Fruit fly (Drosophila melanogaster) ovary, adult (tissue): ENCODE measurements around the gene TTLL4B.

ENCODE experiments used
- CG17801 ChIP-seq: fragments of 200-800 bp; optimal IDR thresholded peaks from 2 replicates; lab custom pipeline; 2019; ENCODE audit warnings: missing biosample characterization, mild to moderate bottlenecking, missing genetic modification characterization, moderate library complexity; ENCODE audit not compliant: partially characterized antibody

TTLL4B gene

DNA sequence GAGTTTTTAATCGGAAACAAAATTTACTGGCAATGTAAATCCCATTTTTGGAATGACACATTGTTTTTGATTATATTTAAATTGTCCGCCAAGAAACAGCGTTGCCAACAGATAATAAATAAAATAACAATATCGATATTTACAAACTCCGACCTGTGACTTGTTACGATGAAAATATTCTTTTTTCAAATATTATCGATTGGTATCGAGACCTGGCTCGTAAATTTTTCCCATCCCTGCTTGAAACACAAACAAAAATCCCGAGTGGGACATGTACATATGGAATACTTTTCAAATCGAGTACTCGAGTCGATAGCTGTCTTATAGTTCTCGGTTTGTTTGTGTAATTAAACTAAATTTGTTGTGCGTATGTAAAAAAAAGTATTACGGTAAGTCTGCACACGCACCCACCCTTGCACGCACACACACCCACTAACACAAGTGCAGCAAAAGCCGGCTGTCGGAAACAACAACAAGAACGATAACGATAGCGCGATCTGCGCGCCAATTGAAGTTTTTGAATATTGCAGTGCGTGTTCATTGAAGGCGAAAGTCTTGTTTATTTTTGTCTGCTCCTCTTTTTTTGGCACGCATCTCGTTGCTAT, at the start of gene TTLL4B:
TSS of gene TTLL4B (plus strand) at position 232 of the 605 bp plus-strand sequence.
- TF ChIP-seq CG17801: peak; percentile 21

DNA sequence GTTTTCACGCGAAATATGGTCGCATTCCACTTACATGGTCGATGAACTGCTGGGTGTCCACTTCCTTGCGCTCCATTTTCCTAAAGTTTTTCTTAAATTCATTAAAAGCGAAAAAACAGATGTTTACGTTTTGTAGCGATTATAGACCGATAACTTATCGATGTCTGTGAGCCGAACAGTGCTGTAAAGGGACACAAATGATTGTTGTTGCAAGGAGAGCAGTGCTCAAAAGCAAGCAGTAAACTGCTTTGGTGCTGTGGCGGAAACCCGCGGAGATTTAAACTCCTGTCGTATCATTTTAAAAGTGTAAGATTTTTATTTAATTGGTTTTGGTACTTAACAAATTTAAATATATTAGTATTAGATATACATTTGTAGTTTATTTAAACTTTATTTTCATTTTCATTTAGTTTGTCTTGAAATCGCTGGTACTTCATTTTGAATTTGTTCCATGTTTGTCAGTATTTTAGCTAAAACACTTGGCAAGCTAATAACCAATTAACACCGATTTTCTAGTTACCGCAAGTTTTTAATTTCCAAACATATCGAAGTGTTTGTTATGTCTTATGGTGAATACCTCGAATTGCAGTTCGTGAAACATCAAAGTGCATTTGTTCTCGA, 49.1 kb upstream of the TTLL4B start, which contains the start of gene CG3407:
TSS of gene CG3407 (minus strand) at position 156 of the 621 bp plus-strand sequence.
- TF ChIP-seq CG17801: no peak

DNA sequence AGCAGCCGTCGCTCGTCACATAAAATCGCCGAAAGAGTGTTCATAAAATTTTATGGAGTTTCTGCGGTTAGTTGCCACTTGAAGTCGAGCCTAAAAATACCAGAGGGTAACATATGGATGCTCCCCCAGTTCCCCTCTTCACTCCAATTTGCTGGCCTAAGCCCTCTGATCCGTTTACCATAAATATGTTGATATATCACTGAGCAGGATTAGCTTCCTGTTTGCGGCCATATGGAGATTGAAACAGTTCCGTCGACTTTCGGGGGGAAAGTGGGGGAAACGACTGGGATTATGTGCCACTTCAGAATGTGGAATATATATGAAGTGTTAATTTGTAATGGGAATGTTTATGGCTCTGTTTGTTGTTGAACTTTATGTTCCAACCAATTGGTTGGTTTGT, 48.3 kb upstream of the TTLL4B start:
- no peak for TF ChIP-seq CG17801

DNA sequence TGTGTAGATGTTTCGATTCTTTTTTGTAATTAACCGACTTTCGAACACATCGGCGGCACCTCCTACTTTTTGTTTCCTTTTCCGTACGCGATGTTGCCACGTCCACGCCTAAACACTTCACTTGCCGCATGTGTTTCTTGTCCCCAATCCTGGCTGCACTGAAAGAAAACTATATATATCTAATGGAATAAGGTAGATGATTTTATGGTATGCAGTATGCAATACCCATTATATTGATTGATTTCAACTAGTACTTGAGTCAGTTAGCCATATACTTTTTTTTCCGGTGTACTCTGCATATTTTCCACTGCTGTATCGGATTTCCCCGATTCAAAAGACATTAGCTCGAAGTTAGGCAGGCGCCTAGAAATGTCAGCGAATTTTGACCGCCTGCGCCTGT, 43.6 kb upstream of the TTLL4B start:
- no peak for TF ChIP-seq CG17801

DNA sequence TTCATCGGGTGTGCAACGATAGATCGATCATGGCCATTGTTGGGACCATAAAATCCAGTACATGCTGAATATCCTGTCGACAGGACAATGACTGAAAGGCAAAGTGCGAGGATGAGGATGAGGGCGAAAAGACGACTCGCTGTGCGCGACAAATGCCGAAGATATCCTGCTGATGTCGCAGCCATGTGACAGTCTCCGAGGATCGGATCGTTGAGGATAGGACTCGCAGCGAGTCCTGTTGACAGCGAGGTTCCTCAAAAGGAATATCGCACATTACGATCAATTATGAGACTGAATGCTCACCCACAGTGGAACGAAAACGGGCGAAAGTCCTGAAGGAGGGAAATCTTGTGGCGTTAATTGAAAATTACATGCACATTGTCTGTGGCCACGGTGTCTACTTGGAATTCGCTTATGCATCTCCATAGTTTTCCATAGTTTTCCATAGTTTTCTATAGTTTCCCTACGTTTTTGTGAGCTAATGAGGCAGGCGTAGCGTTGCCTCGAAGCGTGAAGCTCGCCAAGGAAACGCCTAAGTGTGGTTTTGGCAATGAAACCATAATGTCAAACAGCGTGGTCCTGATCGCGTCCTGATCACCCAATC, 39.9 kb upstream of the TTLL4B start:
- TF ChIP-seq CG17801: no peak

DNA sequence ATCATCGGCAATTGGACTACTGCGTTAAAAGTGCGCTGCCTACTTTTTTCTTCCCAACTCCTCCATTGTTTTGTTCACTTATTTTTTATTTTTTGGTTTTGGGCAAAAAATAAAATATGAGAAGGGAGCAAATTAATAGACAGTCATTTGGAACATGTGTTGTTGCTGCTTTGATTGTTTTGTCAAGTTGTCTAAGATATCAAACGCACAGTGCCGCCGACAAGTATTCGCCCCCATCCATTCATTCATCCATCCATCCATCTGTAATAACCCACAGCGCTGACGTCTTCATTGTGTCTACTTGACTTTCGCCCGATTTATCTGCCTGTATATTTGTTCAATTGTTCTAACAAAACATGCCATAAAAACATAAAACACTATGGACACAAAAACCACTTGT, 38.6 kb upstream of the TTLL4B start:
- TF ChIP-seq CG17801: no peak

DNA sequence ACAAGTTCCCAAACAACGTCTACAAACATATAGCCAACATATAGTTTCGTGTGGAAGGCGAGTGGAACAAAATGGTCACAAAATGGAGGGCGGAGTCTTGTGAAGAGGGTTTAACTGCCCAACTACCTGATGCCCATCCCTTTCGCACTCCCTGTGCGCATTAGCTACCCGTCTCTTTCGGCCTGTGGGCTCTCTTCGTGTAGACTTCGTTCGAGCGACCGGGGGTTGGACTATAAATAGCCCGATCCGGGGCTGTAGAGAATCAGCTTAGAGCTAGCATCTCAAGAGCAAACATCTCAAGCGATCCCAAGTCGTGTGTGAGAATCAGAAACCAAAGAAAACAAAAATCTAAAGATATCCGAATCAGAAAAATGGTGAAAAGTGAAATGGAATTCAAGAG, 37.1 kb upstream of the TTLL4B start, which contains the start of gene slp1:
TSS of gene slp1 (plus strand) at position 263 of the 400 bp plus-strand sequence.
- TF ChIP-seq CG17801: no peak

DNA sequence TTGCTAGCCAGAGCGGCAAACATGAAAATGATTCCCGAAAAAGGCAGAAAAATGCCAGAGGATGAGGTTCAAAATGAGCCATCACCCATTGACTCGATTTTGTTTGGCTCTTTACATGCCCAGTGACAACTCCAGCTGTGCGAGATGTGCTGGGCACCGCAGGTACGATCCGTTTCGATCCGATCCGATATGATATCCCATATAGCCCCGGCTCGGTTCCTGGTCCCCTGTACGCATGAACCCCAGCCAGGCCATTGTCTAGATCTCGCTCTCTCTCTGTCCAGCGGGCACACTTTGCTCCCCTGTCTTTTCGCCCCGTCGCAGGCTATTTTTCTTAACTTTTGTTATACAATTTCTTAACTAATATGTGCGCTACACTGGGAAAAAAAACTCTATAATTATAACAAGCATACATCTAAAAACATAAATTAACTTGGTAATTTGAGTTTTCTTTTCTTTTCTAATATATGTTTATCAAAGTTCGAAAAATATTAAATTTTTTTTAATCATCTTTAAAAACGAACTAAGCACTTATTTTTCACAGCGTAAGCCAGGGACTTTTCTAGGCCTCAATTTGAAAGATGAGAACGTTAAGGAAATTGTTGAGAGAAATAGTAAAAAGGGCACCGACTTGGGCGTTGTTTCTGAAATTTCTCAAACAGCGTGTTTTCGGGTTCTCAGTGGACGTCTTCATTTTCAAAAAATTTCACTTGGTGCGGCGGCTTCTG, 34.9 kb upstream of the TTLL4B start:
- TF ChIP-seq CG17801: no peak

DNA sequence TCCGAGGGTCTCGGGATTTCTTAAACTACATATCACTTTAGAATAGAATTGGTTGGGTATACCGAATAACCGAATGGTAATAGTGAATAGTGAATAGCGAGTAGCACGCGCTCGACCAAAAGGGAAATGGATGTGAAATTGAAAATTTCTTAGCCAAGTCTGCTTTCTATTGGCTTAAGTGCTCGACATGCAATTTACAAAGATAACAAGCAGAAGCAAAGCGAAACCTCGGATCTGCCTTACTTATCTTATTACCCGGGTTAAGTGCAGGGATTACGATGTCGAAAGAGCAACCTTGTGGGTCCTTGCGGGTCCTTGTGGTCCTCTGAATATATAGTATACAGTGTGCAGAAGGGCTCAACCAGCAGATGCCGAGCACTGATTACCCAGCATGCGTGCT, 33.2 kb upstream of the TTLL4B start:
- TF ChIP-seq CG17801: no peak

DNA sequence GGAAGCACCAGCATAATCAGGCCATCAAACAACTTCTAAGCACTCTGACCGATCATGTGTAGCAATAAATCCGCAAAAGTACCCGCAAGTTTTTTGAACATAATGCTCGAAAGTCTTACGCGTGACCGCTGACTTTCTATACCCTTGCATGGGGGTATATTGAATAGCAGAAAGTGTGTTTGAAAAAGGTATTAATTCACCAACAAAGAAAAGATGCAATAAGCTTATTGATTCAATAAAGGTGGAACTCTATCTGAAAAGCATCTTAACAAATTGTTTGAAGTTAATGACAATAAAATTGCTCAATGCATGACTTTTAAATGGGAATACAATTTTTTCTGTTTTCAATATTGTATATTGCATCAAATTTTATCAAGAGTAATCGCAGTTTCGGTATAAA, 30.8 kb upstream of the TTLL4B start:
- TF ChIP-seq CG17801: no peak

DNA sequence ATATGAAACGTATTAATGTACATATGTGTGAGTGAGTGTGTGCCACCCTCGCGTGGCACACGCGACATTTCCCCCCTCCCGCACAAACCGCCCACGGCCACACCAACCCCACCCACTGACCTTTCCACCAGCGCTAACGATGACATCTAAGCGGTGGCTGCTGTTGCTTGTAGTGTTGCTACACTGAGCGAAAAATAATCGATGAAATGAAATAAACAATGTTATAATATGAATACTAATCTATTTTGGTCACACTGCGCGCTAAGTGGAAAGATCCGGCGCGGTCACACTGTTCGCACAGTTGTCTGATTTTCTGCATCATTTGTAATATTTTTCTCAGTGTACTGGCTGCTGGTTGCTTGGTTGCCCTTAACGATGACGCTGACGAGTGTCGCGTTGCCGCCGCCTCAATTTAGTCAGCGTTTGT, 30.2 kb upstream of the TTLL4B start:
- no peak for TF ChIP-seq CG17801

DNA sequence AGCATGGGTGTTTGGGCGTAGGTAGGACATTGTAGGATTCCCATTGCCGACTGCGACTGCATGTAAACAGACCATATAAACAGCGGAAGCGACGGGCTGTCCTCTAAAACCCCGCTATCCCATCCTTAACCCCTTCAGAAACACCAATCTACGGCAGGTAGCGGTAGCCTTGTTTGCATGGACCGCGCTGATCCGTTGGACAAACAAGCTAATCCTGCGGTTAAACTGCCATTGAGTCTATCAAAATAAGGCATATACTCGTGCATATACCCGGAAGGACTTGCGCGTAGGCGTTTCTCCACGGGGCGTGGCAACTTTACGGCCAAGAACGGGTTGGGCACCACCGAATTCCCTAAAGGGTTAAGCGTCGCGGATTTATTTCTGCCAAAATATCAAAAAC, 28.5 kb upstream of the TTLL4B start:
- no peak for TF ChIP-seq CG17801

DNA sequence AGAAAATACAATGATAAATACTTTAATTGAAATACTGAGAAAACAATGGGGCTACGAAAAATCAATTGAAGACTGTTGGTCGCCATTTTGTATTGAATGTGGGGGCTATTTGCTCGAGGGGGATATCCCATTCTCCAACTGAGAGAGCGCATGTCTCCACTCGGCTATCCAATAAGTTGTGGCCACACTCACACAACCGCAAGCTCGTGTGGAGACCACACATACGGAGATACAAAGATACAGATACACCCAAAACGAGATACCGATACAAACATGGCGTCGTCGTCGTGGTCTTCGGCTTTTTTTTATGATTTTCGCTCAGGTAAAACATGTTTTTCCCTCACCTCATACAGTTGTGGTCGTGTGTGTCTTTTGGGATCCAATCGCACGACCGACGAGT, 27.2 kb upstream of the TTLL4B start:
- TF ChIP-seq CG17801: no peak

DNA sequence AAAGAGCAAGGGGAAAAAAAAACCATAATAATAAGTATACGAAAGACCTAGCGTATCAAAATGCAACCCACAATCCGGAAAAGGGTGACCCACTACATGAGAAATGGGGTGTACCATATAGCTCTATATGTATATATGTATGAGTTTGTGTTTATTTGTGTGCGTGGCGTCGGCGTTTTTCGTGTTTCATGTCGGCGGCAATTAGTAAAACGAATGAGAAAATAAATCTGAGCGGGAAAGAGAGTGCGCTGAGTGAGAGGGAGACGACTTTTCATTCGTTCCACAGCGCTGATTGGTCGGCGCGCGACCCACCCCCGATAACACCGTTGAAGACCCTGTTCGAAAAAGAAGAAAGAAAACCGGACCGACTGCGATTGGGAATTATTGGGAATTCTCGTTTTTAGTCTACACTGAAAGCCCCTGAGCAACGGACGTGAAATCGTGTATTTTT, 26.0 kb upstream of the TTLL4B start, which contains the start of gene slp2:
TSS of gene slp2 (plus strand) at position 401 of the 451 bp plus-strand sequence.
- TF ChIP-seq CG17801: no peak

DNA sequence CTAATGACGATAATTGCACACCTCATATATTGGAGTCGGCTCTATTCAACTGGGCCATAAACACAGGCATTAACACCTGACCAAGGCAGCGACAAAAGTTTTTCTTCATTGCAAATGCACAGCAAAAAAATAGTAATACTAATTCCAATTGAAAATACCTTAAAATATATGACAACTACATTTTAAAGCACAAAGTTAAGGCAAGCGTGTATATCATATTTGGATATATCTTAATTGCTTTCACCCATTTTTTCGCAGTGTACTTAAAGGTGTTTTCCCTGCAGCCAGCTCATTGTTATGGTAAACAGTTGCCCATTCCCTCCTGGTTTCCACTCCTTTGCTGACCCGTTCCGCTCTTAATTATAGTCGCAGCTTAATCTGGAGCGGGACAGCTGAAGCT, 21.5 kb upstream of the TTLL4B start:
- no peak for TF ChIP-seq CG17801

DNA sequence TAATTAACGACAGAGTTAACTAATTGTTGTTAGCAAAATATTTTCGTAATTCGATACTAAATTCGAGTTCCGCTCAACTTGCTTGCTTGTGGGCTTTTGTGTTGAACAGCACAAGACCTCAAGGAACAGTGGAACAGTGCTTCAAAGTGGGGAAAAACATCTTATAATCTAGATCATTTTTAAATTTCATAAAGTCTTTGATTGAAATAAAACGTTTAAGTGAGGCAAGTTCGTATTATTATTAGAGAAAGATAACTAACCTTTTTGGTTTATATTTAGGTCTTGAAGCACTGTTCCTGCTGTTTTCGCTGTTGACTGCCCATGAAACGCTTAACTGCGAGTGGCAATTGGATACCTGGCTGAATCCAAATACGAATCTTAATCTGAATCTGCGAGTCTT, 18.3 kb upstream of the TTLL4B start:
- no peak for TF ChIP-seq CG17801
